Fruit fly (Drosophila melanogaster): ENCODE results near the gene ND-39.
A peak's percentile ranks its signal among the peaks of the same experiment; 100 is the strongest.

ND-39 gene

DNA sequence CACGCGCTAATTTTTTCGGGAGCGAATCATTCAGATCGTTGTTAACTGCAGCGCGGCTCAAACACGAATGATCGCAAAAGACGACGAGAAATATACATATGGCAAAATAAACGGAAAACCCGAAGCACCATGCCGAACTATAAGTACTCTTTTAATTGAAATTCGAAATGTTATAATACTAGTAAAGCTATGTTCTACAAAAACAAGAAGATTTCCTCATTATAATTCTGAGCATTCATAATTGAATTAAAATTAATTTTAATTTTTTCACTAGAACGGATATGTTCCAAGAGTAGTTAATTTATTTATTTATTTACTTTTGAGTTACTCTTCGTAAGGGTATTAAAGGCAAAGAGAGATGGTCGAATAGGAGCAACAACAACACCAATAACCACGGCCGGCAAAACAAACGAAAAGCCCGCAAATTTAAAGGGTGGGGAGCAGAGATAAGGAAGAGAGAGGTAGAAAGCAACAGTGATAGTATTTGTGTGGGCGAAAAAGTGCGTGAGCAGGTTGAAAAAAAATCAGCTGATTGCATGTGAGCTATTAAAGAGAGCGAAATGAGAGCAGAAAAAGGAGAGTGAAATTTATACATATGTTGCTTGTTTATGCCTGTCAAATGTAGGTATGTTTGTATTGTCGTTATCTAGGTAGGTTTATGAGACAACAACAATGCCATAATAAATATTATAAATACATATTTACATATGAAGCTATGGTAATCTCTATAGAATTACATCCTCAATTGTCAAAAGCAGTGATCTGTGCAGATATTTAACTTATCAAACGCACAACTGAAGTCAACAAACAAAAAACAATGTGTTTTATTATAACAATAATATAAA, 1.8 kb downstream of the ND-39 start (continued):
- peak; percentile 80 for TF ChIP-seq CG6808 (GFP tag; optimal IDR thresholded peaks at IDR 0.05)
- TF ChIP-seq CG8319 (GFP tag; optimal IDR thresholded peaks at IDR 0.05): peak; percentile 74
- TF ChIP-seq Met (GFP tag; optimal IDR thresholded peaks at IDR 0.05): peak; percentile 94
- peak; percentile 88 for TF ChIP-seq cyc (GFP tag; optimal IDR thresholded peaks at IDR 0.05)
- TF ChIP-seq CG6792 (GFP tag; optimal IDR thresholded peaks at IDR 0.05): peak; percentile 93
- peak; percentile 95 for TF ChIP-seq CG34406 (GFP tag; optimal IDR thresholded peaks at IDR 0.05)
- peak; percentile 85 for TF ChIP-seq CG31627 (GFP tag; optimal IDR thresholded peaks at IDR 0.05)
- TF ChIP-seq net (GFP tag; optimal IDR thresholded peaks at IDR 0.05): peak; percentile 93
- TF ChIP-seq svp (GFP tag): peak; percentile 97
- TF ChIP-seq Eip75B (GFP tag; optimal IDR thresholded peaks at IDR 0.05): peak; percentile 92
- peak; percentile 79 for TF ChIP-seq CG11762 (GFP tag; optimal IDR thresholded peaks at IDR 0.05; ENCODE audit: insufficient read depth)
- peak; percentile 84 for TF ChIP-seq CG9139 (GFP tag; optimal IDR thresholded peaks at IDR 0.05)
- peak; percentile 85 for TF ChIP-seq Ets96B (tag; optimal IDR thresholded peaks at IDR 0.05)
- peak; percentile 83 for TF ChIP-seq CG10669 (GFP tag; optimal IDR thresholded peaks at IDR 0.05)
- TF ChIP-seq CG8119 (GFP tag; IDR thresholded peaks at IDR 0.05): peak; percentile 95
- TF ChIP-seq acj6 (GFP tag; optimal IDR thresholded peaks at IDR 0.05): peak; percentile 90
- peak; percentile 88 for TF ChIP-seq OdsH (GFP tag; optimal IDR thresholded peaks at IDR 0.05)
- TF ChIP-seq vri (GFP tag; optimal IDR thresholded peaks at IDR 0.05): peak; percentile 86
- peak; percentile 82 for TF ChIP-seq CG10631 (GFP tag; optimal IDR thresholded peaks at IDR 0.05)
- TF ChIP-seq Smox (GFP tag; optimal IDR thresholded peaks at IDR 0.05): peak; percentile 92
- peak; percentile 74 for TF ChIP-seq Gug (GFP tag; IDR thresholded peaks at IDR 0.05)
- peak; percentile 86 for TF ChIP-seq Sox14 (GFP tag; optimal IDR thresholded peaks at IDR 0.05)
- peak; percentile 91 for TF ChIP-seq CG3919 (GFP tag; optimal IDR thresholded peaks at IDR 0.05)
- TF ChIP-seq Hr39 (GFP tag; optimal IDR thresholded peaks at IDR 0.05): peak; percentile 79
- TF ChIP-seq Eip93F (GFP tag; optimal IDR thresholded peaks at IDR 0.05): peak; percentile 61
- peak; percentile 23 to 88 for TF ChIP-seq salr (GFP tag; optimal IDR thresholded peaks at IDR 0.05)
- TF ChIP-seq CG11294 (GFP tag; IDR thresholded peaks at IDR 0.05): peak; percentile 60
- peak; percentile 95 for TF ChIP-seq topi (GFP tag; optimal IDR thresholded peaks at IDR 0.05)
- peak; percentile 74 for TF ChIP-seq CG11902 (GFP tag; optimal IDR thresholded peaks at IDR 0.05)
- TF ChIP-seq Hr4 (GFP tag; optimal IDR thresholded peaks at IDR 0.05): peak; percentile 93

DNA sequence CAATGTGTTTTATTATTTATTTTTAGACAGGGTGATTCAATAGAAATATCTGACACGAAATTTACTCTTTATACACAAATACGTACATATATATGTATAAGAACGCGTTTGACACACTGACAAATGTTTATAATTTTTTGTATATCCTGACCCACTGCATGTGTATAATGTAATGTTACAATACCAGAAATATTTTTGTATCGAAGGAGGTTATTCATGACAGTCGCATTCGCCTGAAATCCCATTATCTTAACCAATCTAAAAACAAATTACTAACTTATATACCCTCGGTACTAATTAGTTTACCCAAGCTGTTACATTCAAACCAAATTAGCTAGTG, 2.4 kb downstream of the ND-39 start:
- peak; percentile 1 for TF ChIP-seq achi (GFP tag; optimal IDR thresholded peaks at IDR 0.05)
- TF ChIP-seq Met (GFP tag; optimal IDR thresholded peaks at IDR 0.05): peak; percentile 8
- TF ChIP-seq acj6 (GFP tag; optimal IDR thresholded peaks at IDR 0.05): no peak
- TF ChIP-seq svp (GFP tag): peak; percentile 46
- TF ChIP-seq CG15336 (GFP tag; IDR thresholded peaks at IDR 0.05): peak; percentile 25; the same call in 1 of the 2 replicates
- TF ChIP-seq OdsH (GFP tag; optimal IDR thresholded peaks at IDR 0.05): peak; percentile 28
- TF ChIP-seq spab (GFP tag; optimal IDR thresholded peaks at IDR 0.05): no peak
- peak; percentile 13 for TF ChIP-seq lz (GFP tag; optimal IDR thresholded peaks at IDR 0.05)
- peak; percentile 50 for TF ChIP-seq CG32006 (GFP tag; optimal IDR thresholded peaks at IDR 0.05)
- TF ChIP-seq Hr4 (GFP tag; optimal IDR thresholded peaks at IDR 0.05): peak; percentile 55
- no peak for TF ChIP-seq cyc (GFP tag; optimal IDR thresholded peaks at IDR 0.05)
- TF ChIP-seq dac (GFP tag; optimal IDR thresholded peaks at IDR 0.05): no peak
- TF ChIP-seq Ets96B (tag; optimal IDR thresholded peaks at IDR 0.05): peak; percentile 9
- TF ChIP-seq Eip78C (GFP tag): peak; percentile 52
- TF ChIP-seq CG11294 (GFP tag; IDR thresholded peaks at IDR 0.05): no peak
- no peak for TF ChIP-seq Ets21C (GFP tag; optimal IDR thresholded peaks at IDR 0.05)
- no peak for TF ChIP-seq topi (GFP tag; optimal IDR thresholded peaks at IDR 0.05)
- no peak for TF ChIP-seq fd59A (GFP tag; optimal IDR thresholded peaks at IDR 0.05)
